In genomic region chr3R:15664321-15665172, dm6 we compare ENCODE assay signal across 5 fruit fly cellular contexts.
TF ChIP-seq lines count a peak whose summit lies in the region.

No protein-coding gene starts in this region.

- no peak for TF ChIP-seq CTCF in whole organism, embryonic (GFP tag; optimal IDR thresholded peaks at IDR 0.05; lab: Kevin White, UChicago)

TF ChIP-seq in whole organism, adult, 20 proteins besides CTCF, POLR2A, EP300 and RAD21:
- TF ChIP-seq tj (GFP tag; optimal IDR thresholded peaks at IDR 0.05; lab: Kevin White, UChicago) (peak; percentile 77), Crg-1 (GFP tag; optimal IDR thresholded peaks at IDR 0.05; lab: Kevin White, UChicago) (no peak)

TF ChIP-seq in whole organism, embryonic, 481 proteins besides CTCF, POLR2A, EP300 and RAD21 (continues in another document):
- peak; percentile 21 for TF ChIP-seq PHDP (tag; optimal IDR thresholded peaks at IDR 0.05; lab: Kevin White, UChicago)
- TF ChIP-seq sqz (GFP tag; optimal IDR thresholded peaks at IDR 0.05; lab: Kevin White, UChicago) = peak; percentile 16
- no peak for TF ChIP-seq Six4 (GFP tag; optimal IDR thresholded peaks at IDR 0.05; lab: Kevin White, UChicago)
- TF ChIP-seq tap (tag; optimal IDR thresholded peaks at IDR 0.05; lab: Kevin White, UChicago) = no peak
- no peak for TF ChIP-seq tna (GFP tag; IDR thresholded peaks at IDR 0.05; lab: Robert Waterston, UW; ENCODE audit: partially characterized antibody)
- peak; percentile 6 for TF ChIP-seq CoRest (tag; optimal IDR thresholded peaks at IDR 0.05; lab: Kevin White, UChicago)
- TF ChIP-seq gsb-n (tag; optimal IDR thresholded peaks at IDR 0.05; lab: Kevin White, UChicago) = peak; percentile 16
- no peak for TF ChIP-seq chif (GFP tag; optimal IDR thresholded peaks at IDR 0.05; lab: Kevin White, UChicago)
- TF ChIP-seq BEAF-32 (GFP tag; optimal IDR thresholded peaks at IDR 0.05; lab: Kevin White, UChicago) = no peak
- peak; percentile 93 to 99 for TF ChIP-seq Trl (optimal IDR thresholded peaks at IDR 0.05; lab: Kevin White, UChicago)
- TF ChIP-seq Trl (GFP tag; optimal IDR thresholded peaks at IDR 0.05; lab: Kevin White, UChicago) = no peak
- TF ChIP-seq Side (GFP tag; optimal IDR thresholded peaks at IDR 0.05; lab: Kevin White, UChicago) = no peak
- TF ChIP-seq Elba2 (GFP tag; optimal IDR thresholded peaks at IDR 0.05; lab: Kevin White, UChicago) = no peak
- TF ChIP-seq grau (tag; optimal IDR thresholded peaks at IDR 0.05; lab: Kevin White, UChicago) = peak; percentile 23
- peak; percentile 36 for TF ChIP-seq unpg (GFP tag; optimal IDR thresholded peaks at IDR 0.05; lab: Kevin White, UChicago)
- TF ChIP-seq exex (tag; optimal IDR thresholded peaks at IDR 0.05; lab: Kevin White, UChicago) = no peak
- TF ChIP-seq CG14860 (GFP tag; IDR thresholded peaks at IDR 0.05; lab: Robert Waterston, UW; ENCODE audit: partially characterized antibody) = no peak
- no peak for TF ChIP-seq CG14965 (GFP tag; optimal IDR thresholded peaks at IDR 0.05; lab: Kevin White, UChicago; ENCODE audit: borderline replicate concordance)
- no peak for TF ChIP-seq ind (GFP tag; optimal IDR thresholded peaks at IDR 0.05; lab: Kevin White, UChicago)
- peak; percentile 29; the same call in 1 of the 3 replicates for TF ChIP-seq zen2 (GFP tag; IDR thresholded peaks at IDR 0.05; lab: Robert Waterston, UW; ENCODE audit: partially characterized antibody)
- TF ChIP-seq chinmo (GFP tag; IDR thresholded peaks at IDR 0.05; lab: Robert Waterston, UW; ENCODE audit: partially characterized antibody) = peak; percentile 81; the same call in 1 of the 4 replicates

TF ChIP-seq in whole organism, prepupa, 60 proteins besides CTCF, POLR2A, EP300 and RAD21:
- TF ChIP-seq spab (GFP tag; optimal IDR thresholded peaks at IDR 0.05; lab: Kevin White, UChicago) = no peak
- peak; percentile 1 for TF ChIP-seq CG32006 (GFP tag; optimal IDR thresholded peaks at IDR 0.05; lab: Kevin White, UChicago)
- TF ChIP-seq pdm3 (GFP tag; optimal IDR thresholded peaks at IDR 0.05; lab: Kevin White, UChicago) = no peak
- TF ChIP-seq Blimp-1 (GFP tag; optimal IDR thresholded peaks at IDR 0.05; lab: Kevin White, UChicago) = no peak
- 0 out of 3 replicates have a peak, but pooled peaks have one; percentile 23 for TF ChIP-seq CG6163 (GFP tag; IDR thresholded peaks at IDR 0.05; lab: Robert Waterston, UW)
- TF ChIP-seq CG6792 (GFP tag; optimal IDR thresholded peaks at IDR 0.05; lab: Kevin White, UChicago) = no peak
- TF ChIP-seq salr (GFP tag; optimal IDR thresholded peaks at IDR 0.05; lab: Kevin White, UChicago) = no peak
- TF ChIP-seq eg (GFP tag; IDR thresholded peaks at IDR 0.05; lab: Robert Waterston, UW) = 0 out of 3 replicates have a peak, but pooled peaks have one; percentile 9
- peak; percentile 29 for TF ChIP-seq Eip78C (GFP tag; lab: Kevin White, UChicago)

TF ChIP-seq in whole organism, pupa, 21 proteins besides CTCF, POLR2A, EP300 and RAD21:
- TF ChIP-seq CG4496 (GFP tag; IDR thresholded peaks at IDR 0.05; lab: Robert Waterston, UW) (peak; percentile 49; the same call in 1 of the 3 replicates), D1 (tag; optimal IDR thresholded peaks at IDR 0.05; lab: Kevin White, UChicago) (no peak), CG8159 (tag; optimal IDR thresholded peaks at IDR 0.05; lab: Kevin White, UChicago) (no peak), EcR (GFP tag; optimal IDR thresholded peaks at IDR 0.05; lab: Kevin White, UChicago) (peak; percentile 54), Pif1B (GFP tag; optimal IDR thresholded peaks at IDR 0.05; lab: Kevin White, UChicago) (no peak), CG17806 (tag; optimal IDR thresholded peaks at IDR 0.05; lab: Kevin White, UChicago) (no peak), CG32121 (GFP tag; IDR thresholded peaks at IDR 0.05; lab: Robert Waterston, UW) (no peak), gl (tag; optimal IDR thresholded peaks at IDR 0.05; lab: Kevin White, UChicago) (no peak), fd96Ca (GFP tag; IDR thresholded peaks at IDR 0.05; lab: Robert Waterston, UW) (0 out of 3 replicates have a peak, but pooled peaks have one; percentile 16), Snoo (tag; optimal IDR thresholded peaks at IDR 0.05; lab: Kevin White, UChicago) (no peak), CG13204 (GFP tag; optimal IDR thresholded peaks at IDR 0.05; lab: Kevin White, UChicago) (no peak), CG8301 (tag; optimal IDR thresholded peaks at IDR 0.05; lab: Kevin White, UChicago) (no peak), Pif1A (GFP tag; optimal IDR thresholded peaks at IDR 0.05; lab: Kevin White, UChicago) (no peak), CG10348 (GFP tag; IDR thresholded peaks at IDR 0.05; lab: Robert Waterston, UW) (no peak), CG15710 (tag; optimal IDR thresholded peaks at IDR 0.05; lab: Kevin White, UChicago) (no peak), CG34367 (tag; optimal IDR thresholded peaks at IDR 0.05; lab: Kevin White, UChicago) (no peak), CG12605 (GFP tag; IDR thresholded peaks at IDR 0.05; lab: Robert Waterston, UW) (peak; percentile 34; the same call in 1 of the 2 replicates), rn (GFP tag; IDR thresholded peaks at IDR 0.05; lab: Robert Waterston, UW) (no peak), CG14655 (GFP tag; optimal IDR thresholded peaks at IDR 0.05; lab: Kevin White, UChicago) (no peak), CG9948 (tag; optimal IDR thresholded peaks at IDR 0.05; lab: Kevin White, UChicago) (no peak), Ets98B (GFP tag; IDR thresholded peaks at IDR 0.05; lab: Robert Waterston, UW) (no peak; the same call in 1 of the 2 replicates)
TF ChIP-seq in whole organism, pupa: peak in this region for 4.

TF ChIP-seq in whole organism, wandering third instar larva, 38 proteins besides CTCF, POLR2A, EP300 and RAD21:
- no peak for TF ChIP-seq jim (GFP tag; optimal IDR thresholded peaks at IDR 0.05; lab: Kevin White, UChicago)
- no peak for TF ChIP-seq OdsH (GFP tag; optimal IDR thresholded peaks at IDR 0.05; lab: Kevin White, UChicago)
- TF ChIP-seq Myc (optimal IDR thresholded peaks at IDR 0.05; lab: Kevin White, UChicago) = no peak
- TF ChIP-seq Hr78 (GFP tag; optimal IDR thresholded peaks at IDR 0.05; lab: Kevin White, UChicago) = no peak
- TF ChIP-seq psq (GFP tag; optimal IDR thresholded peaks at IDR 0.05; lab: Kevin White, UChicago) = no peak
- no peak for TF ChIP-seq woc (GFP tag; optimal IDR thresholded peaks at IDR 0.05; lab: Kevin White, UChicago)
- TF ChIP-seq GATAd (GFP tag; optimal IDR thresholded peaks at IDR 0.05; lab: Kevin White, UChicago) = no peak
- TF ChIP-seq Dif (GFP tag; optimal IDR thresholded peaks at IDR 0.05; lab: Kevin White, UChicago; ENCODE audit: partially characterized antibody) = peak; percentile 81
- TF ChIP-seq dl (GFP tag; optimal IDR thresholded peaks at IDR 0.05; lab: Kevin White, UChicago; ENCODE audit: insufficient read depth in 1 of 2, partially characterized antibody in 2 of 2) = peak; percentile 59 to 80
- no peak for TF ChIP-seq ey (GFP tag; optimal IDR thresholded peaks at IDR 0.05; lab: Kevin White, UChicago)
- TF ChIP-seq sage (GFP tag; optimal IDR thresholded peaks at IDR 0.05; lab: Kevin White, UChicago) = no peak
- no peak for TF ChIP-seq Rel (GFP tag; optimal IDR thresholded peaks at IDR 0.05; lab: Kevin White, UChicago)
- TF ChIP-seq Rel (tag; optimal IDR thresholded peaks at IDR 0.05; lab: Kevin White, UChicago) = no peak
- TF ChIP-seq CG32264 (GFP tag; optimal IDR thresholded peaks at IDR 0.05; lab: Kevin White, UChicago) = no peak
- no peak for TF ChIP-seq brk (GFP tag; optimal IDR thresholded peaks at IDR 0.05; lab: Kevin White, UChicago)
- no peak for TF ChIP-seq br (GFP tag; optimal IDR thresholded peaks at IDR 0.05; lab: Kevin White, UChicago)
TF ChIP-seq in whole organism, wandering third instar larva: peak in this region for 2.
